Fruit fly (Drosophila melanogaster) whole organism, prepupa: ENCODE results near the gene Fdx2.

Experiments used
- CG10631 ChIP-seq: fragments of 200-800 bp; sonication (Bioruptor generic); optimal IDR thresholded peaks from 2 replicates; lab custom pipeline; 2016; ENCODE audit warnings: missing biosample characterization, missing genetic modification characterization
- CG10669 ChIP-seq: fragments of 200-800 bp; sonication (Bioruptor generic); optimal IDR thresholded peaks from 3 replicates; lab custom pipeline; 2018; ENCODE audit warnings: missing biosample characterization, mild to moderate bottlenecking, missing genetic modification characterization, moderate library complexity
- CG11294 ChIP-seq: fragments of 200-800 bp; sonication (Bioruptor generic); IDR thresholded peaks from 2 replicates; pipeline ENCODE4 v1.3.6; 2022; ENCODE audit warnings: missing biosample characterization, missing genetic modification characterization
- CG11762 ChIP-seq: fragments of 200-800 bp; sonication (Bioruptor generic); optimal IDR thresholded peaks from 3 replicates; lab custom pipeline; 2016; ENCODE audit warnings: missing biosample characterization, missing genetic modification characterization; ENCODE audit not compliant: insufficient read depth
- CG11902 ChIP-seq: fragments of 200-800 bp; sonication (Bioruptor generic); optimal IDR thresholded peaks from 3 replicates; lab custom pipeline; 2016; ENCODE audit warnings: missing biosample characterization, missing genetic modification characterization
- CG15336 ChIP-seq: fragments of 200-800 bp; sonication (Bioruptor generic); IDR thresholded peaks from 2 replicates; pipeline ENCODE4 v1.3.6; 2022; ENCODE audit warnings: missing biosample characterization, missing genetic modification characterization
- CG1621 ChIP-seq: fragments of 200-800 bp; sonication (Bioruptor generic); optimal IDR thresholded peaks from 3 replicates; lab custom pipeline; 2018; ENCODE audit warnings: missing biosample characterization, mild to moderate bottlenecking, missing genetic modification characterization
- CG16779 ChIP-seq: fragments of 200-800 bp; sonication (Bioruptor generic); optimal IDR thresholded peaks from 3 replicates; lab custom pipeline; 2017; ENCODE audit warnings: missing biosample characterization, mild to moderate bottlenecking, missing genetic modification characterization
- CG3032 ChIP-seq: fragments of 200-800 bp; optimal IDR thresholded peaks from 2 replicates; lab custom pipeline; 2019; ENCODE audit warnings: missing biosample characterization, mild to moderate bottlenecking, missing genetic modification characterization, moderate library complexity
- CG32006 ChIP-seq: fragments of 200-800 bp; sonication (Bioruptor generic); optimal IDR thresholded peaks from 3 replicates; lab custom pipeline; 2017; ENCODE audit warnings: missing biosample characterization, mild to moderate bottlenecking, missing genetic modification characterization
- CG3919 ChIP-seq: fragments of 200-800 bp; sonication (Bioruptor generic); optimal IDR thresholded peaks from 3 replicates; lab custom pipeline; 2016; ENCODE audit warnings: missing biosample characterization, missing genetic modification characterization
- CG4318 ChIP-seq: fragments of 200-800 bp; sonication (Bioruptor generic); optimal IDR thresholded peaks from 3 replicates; lab custom pipeline; 2017; ENCODE audit warnings: missing biosample characterization, mild to moderate bottlenecking, missing genetic modification characterization
- CG6163 ChIP-seq: fragments of 200-800 bp; sonication (Bioruptor generic); IDR thresholded peaks from 3 replicates; pipeline ENCODE4 v1.3.6; 2022; ENCODE audit warnings: missing biosample characterization, missing genetic modification characterization
- CG6276 ChIP-seq: fragments of 200-800 bp; sonication (Bioruptor generic); optimal IDR thresholded peaks from 2 replicates; lab custom pipeline; 2017; ENCODE audit warnings: missing biosample characterization, mild to moderate bottlenecking, missing genetic modification characterization
- CG6808 ChIP-seq: fragments of 200-800 bp; sonication (Bioruptor generic); optimal IDR thresholded peaks from 3 replicates; lab custom pipeline; 2017; ENCODE audit warnings: missing biosample characterization, missing genetic modification characterization, mild to moderate bottlenecking, moderate library complexity, missing genetic modification reagents
- CG7368 ChIP-seq: fragments of 200-800 bp; sonication (Bioruptor generic); optimal IDR thresholded peaks from 3 replicates; lab custom pipeline; 2016; ENCODE audit warnings: missing biosample characterization, missing genetic modification characterization
- CG8119 ChIP-seq: fragments of 200-800 bp; sonication (Bioruptor generic); IDR thresholded peaks from 3 replicates; pipeline ENCODE4 v1.3.6; 2022; ENCODE audit warnings: missing biosample characterization, missing genetic modification characterization
- CG8319 ChIP-seq: fragments of 200-800 bp; sonication (Bioruptor generic); optimal IDR thresholded peaks from 3 replicates; lab custom pipeline; 2016; ENCODE audit warnings: missing biosample characterization, missing genetic modification characterization
- CG9139 ChIP-seq: fragments of 200-800 bp; sonication (Bioruptor generic); optimal IDR thresholded peaks from 3 replicates; lab custom pipeline; 2017; ENCODE audit warnings: missing biosample characterization, mild to moderate bottlenecking, missing genetic modification characterization
- Eip75B ChIP-seq: fragments of 200-800 bp; sonication (Bioruptor generic); optimal IDR thresholded peaks from 3 replicates; lab custom pipeline; 2016; ENCODE audit warnings: missing biosample characterization, missing genetic modification characterization
- Eip78C ChIP-seq: fragments of 200-800 bp; sonication (Bioruptor generic); peaks from one replicate; lab custom pipeline; 2016; ENCODE audit warnings: missing biosample characterization, missing genetic modification characterization
- Ets96B ChIP-seq: fragments of 200-800 bp; optimal IDR thresholded peaks from 2 replicates; lab custom pipeline; 2019; ENCODE audit warnings: missing biosample characterization, mild to moderate bottlenecking, missing genetic modification characterization, moderate library complexity
- Gug ChIP-seq: fragments of 200-800 bp; sonication (Bioruptor generic); IDR thresholded peaks from 2 replicates; pipeline ENCODE4 v1.3.6; 2022; ENCODE audit warnings: missing biosample characterization, missing genetic modification characterization
- Hr39 ChIP-seq: fragments of 200-800 bp; sonication (Bioruptor generic); optimal IDR thresholded peaks from 2 replicates; lab custom pipeline; 2016; ENCODE audit warnings: missing biosample characterization, missing genetic modification characterization
- Hr4 ChIP-seq: fragments of 200-800 bp; sonication (Bioruptor generic); optimal IDR thresholded peaks from 3 replicates; lab custom pipeline; 2016; ENCODE audit warnings: missing biosample characterization, missing genetic modification characterization
- Lpt ChIP-seq: fragments of 200-800 bp; sonication (Bioruptor generic); optimal IDR thresholded peaks from 3 replicates; lab custom pipeline; 2016; ENCODE audit warnings: missing biosample characterization, missing genetic modification characterization
- OdsH ChIP-seq: fragments of 200-800 bp; sonication (Bioruptor generic); optimal IDR thresholded peaks from 3 replicates; lab custom pipeline; 2016; ENCODE audit warnings: missing biosample characterization, missing genetic modification characterization
- Smox ChIP-seq: fragments of 200-800 bp; sonication (Bioruptor generic); optimal IDR thresholded peaks from 3 replicates; lab custom pipeline; 2016; ENCODE audit warnings: missing biosample characterization, missing genetic modification characterization
- Sox15 ChIP-seq: fragments of 200-800 bp; sonication (Bioruptor generic); optimal IDR thresholded peaks from 3 replicates; lab custom pipeline; 2016; ENCODE audit warnings: missing biosample characterization, missing genetic modification characterization
- achi ChIP-seq: fragments of 200-800 bp; sonication (Bioruptor generic); optimal IDR thresholded peaks from 3 replicates; lab custom pipeline; 2016; ENCODE audit warnings: missing biosample characterization, missing genetic modification characterization
- cyc ChIP-seq: fragments of 200-800 bp; sonication (Bioruptor generic); optimal IDR thresholded peaks from 3 replicates; lab custom pipeline; 2016; ENCODE audit warnings: missing biosample characterization, missing genetic modification characterization
- dac ChIP-seq: fragments of 200-800 bp; sonication (Bioruptor generic); optimal IDR thresholded peaks from 2 replicates; lab custom pipeline; 2017; ENCODE audit warnings: missing biosample characterization, mild to moderate bottlenecking, missing genetic modification characterization
- dsx ChIP-seq: fragments of 200-800 bp; optimal IDR thresholded peaks from 3 replicates; lab custom pipeline; 2019; ENCODE audit warnings: missing biosample characterization, mild to moderate bottlenecking, missing genetic modification characterization, moderate library complexity; ENCODE audit not compliant: poor library complexity, severe bottlenecking
- eg ChIP-seq: fragments of 200-800 bp; sonication (Bioruptor generic); IDR thresholded peaks from 3 replicates; pipeline ENCODE4 v1.3.6; 2022; ENCODE audit warnings: missing biosample characterization, missing genetic modification characterization
- fd59A ChIP-seq: fragments of 200-800 bp; sonication (Bioruptor generic); optimal IDR thresholded peaks from 2 replicates; lab custom pipeline; 2017; ENCODE audit warnings: missing biosample characterization, mild to moderate bottlenecking, missing genetic modification characterization, missing genetic modification reagents
- fkh ChIP-seq: fragments of 200-800 bp; sonication (Bioruptor generic); optimal IDR thresholded peaks from 3 replicates; lab custom pipeline; 2017; ENCODE audit warnings: missing biosample characterization, mild to moderate bottlenecking, missing genetic modification characterization, moderate library complexity
- lz ChIP-seq: fragments of 200-800 bp; sonication (Bioruptor generic); optimal IDR thresholded peaks from 3 replicates; lab custom pipeline; 2016; ENCODE audit warnings: missing biosample characterization, missing genetic modification characterization
- net ChIP-seq: fragments of 200-800 bp; sonication (Bioruptor generic); optimal IDR thresholded peaks from 3 replicates; lab custom pipeline; 2016; ENCODE audit warnings: missing biosample characterization, missing genetic modification characterization
- pdm3 ChIP-seq: fragments of 200-800 bp; sonication (Bioruptor generic); optimal IDR thresholded peaks from 3 replicates; lab custom pipeline; 2016; ENCODE audit warnings: missing biosample characterization, missing genetic modification characterization
- spab ChIP-seq: fragments of 200-800 bp; sonication (Bioruptor generic); optimal IDR thresholded peaks from 2 replicates; lab custom pipeline; 2017; ENCODE audit warnings: missing biosample characterization, mild to moderate bottlenecking, missing genetic modification characterization, missing genetic modification reagents
- ss ChIP-seq, 2 experiments: fragments of 200-800 bp; sonication (Bioruptor generic); optimal IDR thresholded peaks; 2 replicates in 1 of 2; 3 replicates in 1 of 2; lab custom pipeline; 2017 to 2018; ENCODE audit warnings: mild to moderate bottlenecking in 2 of 2, missing biosample characterization in 2 of 2, missing genetic modification characterization in 2 of 2, moderate library complexity in 1 of 2
- svp ChIP-seq: fragments of 200-800 bp; sonication (Bioruptor generic); peaks from one replicate; lab custom pipeline; 2016; ENCODE audit warnings: missing biosample characterization, missing genetic modification characterization

Fdx2 gene

dm6 chr3L:4322032-4322617 is 29.8 kb downstream of the Fdx2 start, which contains the start of gene CG15014:
CG15014 (minus strand) TSS chr3L:4322259.
- TF ChIP-seq dac (GFP tag; lab: Kevin White, UChicago) (no peak), svp (GFP tag; lab: Kevin White, UChicago) (no peak), Hr39 (GFP tag; lab: Kevin White, UChicago) (no peak), CG1621 (no peak)

DNA sequence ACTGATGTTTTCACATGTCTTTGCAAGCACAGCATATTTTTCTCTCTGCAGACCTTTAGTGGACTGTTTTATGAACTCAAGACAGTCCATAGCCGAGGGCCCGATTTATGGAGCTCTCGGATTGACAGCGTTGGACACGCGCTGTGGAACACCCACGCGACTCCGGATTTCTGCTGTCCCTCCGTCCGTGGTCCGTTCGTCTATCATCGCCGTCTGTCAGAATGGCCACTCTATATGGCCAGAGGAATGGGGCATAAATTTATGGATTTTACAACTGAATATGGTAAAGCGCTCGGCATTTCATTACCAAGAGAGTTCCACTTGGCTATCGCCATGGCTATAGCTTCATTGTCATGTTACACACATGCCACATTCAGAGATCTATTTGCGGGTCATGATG is 35.8 kb downstream of the Fdx2 start:
- no peak for TF ChIP-seq Eip78C
- TF ChIP-seq CG16779 = no peak
- no peak for TF ChIP-seq OdsH
- no peak for TF ChIP-seq CG8319
- TF ChIP-seq CG10631 (GFP tag; lab: Kevin White, UChicago) = no peak
- no peak for TF ChIP-seq fkh (GFP tag; lab: Kevin White, UChicago)
- TF ChIP-seq fd59A (GFP tag; lab: Kevin White, UChicago) = no peak
- TF ChIP-seq Eip75B (GFP tag; lab: Kevin White, UChicago) = no peak
- no peak for TF ChIP-seq CG3032 (tag; lab: Kevin White, UChicago)
- TF ChIP-seq CG4318 (GFP tag; lab: Kevin White, UChicago) = no peak
- TF ChIP-seq CG9139 (GFP tag; lab: Kevin White, UChicago) = no peak
- TF ChIP-seq Smox = no peak
- no peak for TF ChIP-seq Lpt (GFP tag; lab: Kevin White, UChicago)
- no peak for TF ChIP-seq CG32006 (GFP tag; lab: Kevin White, UChicago)
- no peak for TF ChIP-seq net (GFP tag; lab: Kevin White, UChicago)
- no peak for TF ChIP-seq cyc
- TF ChIP-seq achi (GFP tag; lab: Kevin White, UChicago) = no peak
- TF ChIP-seq Ets96B (tag; lab: Kevin White, UChicago) = no peak
- no peak for TF ChIP-seq CG8119 (GFP tag; lab: Robert Waterston, UW)
- TF ChIP-seq, all 60 proteins: peak for 0

DNA sequence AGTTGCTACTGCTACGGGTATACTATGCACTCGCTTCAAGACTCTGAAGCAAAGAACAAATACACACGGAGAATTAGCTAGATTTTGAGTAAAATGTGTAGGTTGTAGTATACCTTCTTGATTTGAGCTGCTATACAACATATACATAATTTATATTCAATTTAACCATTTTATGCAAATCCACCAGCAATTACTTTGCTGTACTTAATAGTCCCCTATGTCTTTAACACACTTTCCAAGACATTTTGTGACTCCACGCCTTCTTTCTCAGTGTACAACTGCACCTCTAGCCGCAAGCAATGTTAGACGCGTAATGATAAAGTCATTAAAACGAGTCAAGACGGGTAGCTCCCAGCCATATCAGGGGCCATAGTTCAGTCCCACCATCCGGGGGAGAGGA is 44.3 kb downstream of the Fdx2 start:
- TF ChIP-seq CG3919 (GFP tag; lab: Kevin White, UChicago) (peak; percentile 31), CG11762 (GFP tag; lab: Kevin White, UChicago) (peak; percentile 28), lz (no peak), dsx (no peak), CG6808 (GFP tag; lab: Kevin White, UChicago) (peak; percentile 74), spab (GFP tag; lab: Kevin White, UChicago) (peak; percentile 57), CG32006 (GFP tag; lab: Kevin White, UChicago) (peak; percentile 64), CG6276 (GFP tag; lab: Kevin White, UChicago) (peak; percentile 88), CG9139 (GFP tag; lab: Kevin White, UChicago) (peak; percentile 46), Sox15 (GFP tag; lab: Kevin White, UChicago) (no peak), svp (GFP tag; lab: Kevin White, UChicago) (no peak), CG6163 (peak; percentile 47; the same call in 2 of the 3 replicates), CG15336 (GFP tag; lab: Robert Waterston, UW) (peak; percentile 74), CG7368 (GFP tag; lab: Kevin White, UChicago) (peak; percentile 24), CG11902 (GFP tag; lab: Kevin White, UChicago) (no peak), ss (GFP tag; optimal IDR thresholded peaks at IDR 0.05; lab: Kevin White, UChicago) (peak in 1 of 2 experiments; percentile 10), Hr4 (GFP tag; lab: Kevin White, UChicago) (peak; percentile 10), dac (GFP tag; lab: Kevin White, UChicago) (no peak), CG16779 (peak; percentile 5), Gug (GFP tag; lab: Robert Waterston, UW) (peak; percentile 34; the same call in 1 of the 2 replicates), CG11294 (GFP tag; lab: Robert Waterston, UW) (0 out of 2 replicates have a peak, but pooled peaks have one; percentile 26), CG4318 (GFP tag; lab: Kevin White, UChicago) (peak; percentile 31), Ets96B (tag; lab: Kevin White, UChicago) (peak; percentile 46), CG10669 (peak; percentile 51), net (GFP tag; lab: Kevin White, UChicago) (no peak), Smox (no peak), CG8119 (GFP tag; lab: Robert Waterston, UW) (peak; percentile 55; the same call in 2 of the 3 replicates), pdm3 (peak; percentile 14), CG3032 (tag; lab: Kevin White, UChicago) (peak; percentile 39), Lpt (GFP tag; lab: Kevin White, UChicago) (peak; percentile 11), eg (GFP tag; lab: Robert Waterston, UW) (peak; percentile 73), Eip78C (peak; percentile 67)
